Worm (Caenorhabditis elegans) whole organism, young adult: ENCODE data around the gene glt-5.

Source experiments
- F49E8.2 ChIP-seq: sonication (generic microtip); optimal IDR thresholded peaks from 3 replicates; lab custom pipeline; 2017; ENCODE audit warnings: missing genetic modification characterization, mild to moderate bottlenecking, missing compliant biosample characterization, antibody characterized with exemption, moderate library complexity; ENCODE audit not compliant: insufficient read depth
- K11D2.4 ChIP-seq: fragments of 200-800 bp; sonication (Bioruptor generic); IDR thresholded peaks from 2 replicates; pipeline ENCODE4 v1.3.6; 2022; ENCODE audit warnings: missing genetic modification reagents, missing genetic modification characterization, missing compliant biosample characterization
- K12H6.12 ChIP-seq: fragments of 200-800 bp; sonication (Bioruptor generic); optimal IDR thresholded peaks from 2 replicates; lab custom pipeline; 2018; ENCODE audit warnings: mild to moderate bottlenecking, missing genetic modification characterization, missing compliant biosample characterization
- Y56A3A.18 ChIP-seq: fragments of 200-800 bp; sonication (Bioruptor generic); IDR thresholded peaks from 2 replicates; pipeline ENCODE4 v1.3.6; 2022; ENCODE audit warnings: missing genetic modification reagents, missing genetic modification characterization, missing compliant biosample characterization
- ama-1 ChIP-seq, 3 experiments: fragments of 150-350 bp in 1 of 3; sonication (generic microtip) in 2 of 3; optimal IDR thresholded peaks; 2 replicates each; lab custom pipeline; 2014 to 2018; ENCODE audit warnings: missing biosample characterization in 2 of 3, missing genetic modification characterization in 2 of 3, missing genetic modification reagents in 2 of 3
- ceh-91 ChIP-seq: fragments of 200-800 bp; sonication (Bioruptor generic); IDR thresholded peaks from 2 replicates; pipeline ENCODE4 v1.3.6; 2022; ENCODE audit warnings: missing genetic modification reagents, missing genetic modification characterization, missing compliant biosample characterization
- dox-1 ChIP-seq: fragments of 200-800 bp; sonication (Bioruptor generic); IDR thresholded peaks from 2 replicates; pipeline ENCODE4 v1.3.6; 2022; ENCODE audit warnings: missing genetic modification reagents, missing genetic modification characterization, missing compliant biosample characterization
- lin-40 ChIP-seq: sonication (generic microtip); optimal IDR thresholded peaks from 2 replicates; lab custom pipeline; 2016; ENCODE audit warnings: missing genetic modification characterization, mild to moderate bottlenecking, missing compliant biosample characterization, missing genotype, missing genetic modification reagents
- mxl-1 ChIP-seq: sonication (generic microtip); optimal IDR thresholded peaks from 2 replicates; lab custom pipeline; 2016; ENCODE audit warnings: missing genetic modification characterization, missing compliant biosample characterization
- pha-4 ChIP-seq: fragments of 150-350 bp; sonication (generic microtip); optimal IDR thresholded peaks from 2 replicates; lab custom pipeline; 2014; ENCODE audit warnings: missing biosample characterization, missing genetic modification reagents, missing genetic modification characterization
- snpc-4 ChIP-seq, 5 experiments: fragments of 150-350 bp in 1 of 5; sonication (generic microtip) in 4 of 5; optimal IDR thresholded peaks; 2 replicates each; lab custom pipeline; 2014 to 2018; ENCODE audit warnings: missing genetic modification characterization in 5 of 5, missing biosample characterization in 3 of 5, antibody characterized with exemption in 2 of 5, mild to moderate bottlenecking in 2 of 5, missing compliant biosample characterization in 2 of 5, missing genotype in 2 of 5, moderate library complexity in 2 of 5, missing genetic modification reagents in 1 of 5
- tlf-1 ChIP-seq: fragments of 200-800 bp; sonication (Bioruptor generic); optimal IDR thresholded peaks from 2 replicates; lab custom pipeline; 2018; ENCODE audit warnings: mild to moderate bottlenecking, missing genetic modification characterization, missing compliant biosample characterization
- unc-62 ChIP-seq: fragments of 150-350 bp; optimal IDR thresholded peaks from 2 replicates; lab custom pipeline; 2014; ENCODE audit warnings: missing biosample characterization, missing genetic modification reagents, missing genetic modification characterization
- ztf-18 ChIP-seq: sonication (generic microtip); optimal IDR thresholded peaks from 2 replicates; lab custom pipeline; 2016; ENCODE audit warnings: missing genotype, mild to moderate bottlenecking, missing genetic modification characterization, missing compliant biosample characterization

DNA sequence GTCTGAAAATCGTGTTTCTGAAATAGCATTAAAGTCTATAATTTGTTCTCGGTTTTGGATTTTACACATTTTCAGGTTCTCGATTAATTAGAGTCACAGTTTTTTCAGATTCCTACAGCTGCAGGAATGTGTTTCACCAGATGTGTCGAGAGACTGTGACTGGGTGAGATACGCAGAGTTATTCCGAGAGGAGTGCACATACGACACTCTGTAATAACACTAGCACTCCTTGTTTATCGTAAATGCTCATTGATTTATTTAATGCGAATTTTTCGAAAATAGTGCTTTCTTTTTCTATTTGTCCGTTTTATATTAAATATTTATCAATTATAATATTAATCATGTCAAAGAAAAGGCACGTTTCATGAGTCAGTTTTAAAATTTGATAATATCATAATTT is 41.3 kb downstream of the glt-5 start, which contains the start of gene ZK1320.11:
- TF ChIP-seq ceh-91 (GFP tag; lab: Robert Waterston, UW) (no peak), unc-62 (GFP tag; lab: Kevin White, UChicago) (no peak), F49E8.2 (tag; lab: Kevin White, UChicago) (no peak), lin-40 (tag; lab: Kevin White, UChicago) (no peak), ztf-18 (tag; lab: Kevin White, UChicago) (no peak), snpc-4 (GFP tag; optimal IDR thresholded peaks at IDR 0.05; lab: Kevin White, UChicago) (no peak), snpc-4 (tag; optimal IDR thresholded peaks at IDR 0.05; lab: Kevin White, UChicago) (no peak), dox-1 (GFP tag; lab: Robert Waterston, UW) (no peak), mxl-1 (tag; lab: Kevin White, UChicago) (no peak), ama-1 (optimal IDR thresholded peaks at IDR 0.05; lab: Kevin White, UChicago) (no peak), ama-1 (GFP tag; optimal IDR thresholded peaks at IDR 0.05; lab: Kevin White, UChicago) (no peak), Y56A3A.18 (no peak), pha-4 (tag; lab: Kevin White, UChicago) (no peak), K12H6.12 (no peak), K11D2.4 (no peak), tlf-1 (no peak)
